Worm (Caenorhabditis elegans): ENCODE data around the gene srh-184.

DNA sequence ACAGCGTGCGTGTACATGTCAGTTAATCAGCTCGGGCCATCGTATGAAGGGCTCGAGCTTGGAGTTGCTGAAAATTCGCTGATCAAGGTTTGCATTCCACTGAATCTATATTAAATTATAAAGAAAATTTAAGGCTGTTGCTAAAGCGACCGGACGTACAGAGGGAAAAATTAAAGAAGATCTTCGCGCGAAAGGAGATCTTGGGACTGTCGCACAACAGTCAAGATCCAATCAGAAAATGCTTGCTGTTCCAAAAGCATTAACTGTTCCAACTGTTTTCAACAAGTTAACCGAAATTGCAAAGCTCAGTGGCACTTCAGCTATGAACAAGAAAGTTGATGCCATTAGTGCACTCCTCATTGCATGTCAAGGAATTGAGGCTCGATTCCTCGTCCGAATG lies 16.3 kb upstream of the srh-184 start:
- TF ChIP-seq him-1 (tag; optimal IDR thresholded peaks at IDR 0.05) (no peak), dao-5 (tag; optimal IDR thresholded peaks at IDR 0.05) (no peak), W03F9.2 (tag; optimal IDR thresholded peaks at IDR 0.05) (no peak)

All from whole organism, L4/young adult.